Fruit fly (Drosophila melanogaster): ENCODE results near the gene MED30.

MED30 gene

dm6 chr3L:636434-636833 is 17.5 kb downstream of the MED30 start (continued):
- TF ChIP-seq row (GFP tag; IDR thresholded peaks at IDR 0.05) (peak; percentile 71), MESR4 (GFP tag; optimal IDR thresholded peaks at IDR 0.05) (no peak), klu (GFP tag; IDR thresholded peaks at IDR 0.05) (no peak), Ravus (GFP tag; IDR thresholded peaks at IDR 0.05) (peak; percentile 26), NFAT (GFP tag; IDR thresholded peaks at IDR 0.05) (no peak), E2f1 (GFP tag; IDR thresholded peaks at IDR 0.05) (peak; percentile 62), CG2129 (GFP tag; IDR thresholded peaks at IDR 0.05; ENCODE audit: partially characterized antibody) (no peak), Vsx1 (GFP tag; optimal IDR thresholded peaks at IDR 0.05) (no peak), HmgD (GFP tag; optimal IDR thresholded peaks at IDR 0.05) (no peak), odd (GFP tag; optimal IDR thresholded peaks at IDR 0.05) (no peak), Dip3 (GFP tag; optimal IDR thresholded peaks at IDR 0.05) (no peak), Atf3 (GFP tag; optimal IDR thresholded peaks at IDR 0.05) (peak; percentile 13), CG32767 (GFP tag; IDR thresholded peaks at IDR 0.05) (peak; percentile 50; the same call in 1 of the 2 replicates), Sry-β (GFP tag; optimal IDR thresholded peaks at IDR 0.05) (no peak), CG14667 (GFP tag; IDR thresholded peaks at IDR 0.05) (peak; percentile 69), CG12071 (GFP tag; optimal IDR thresholded peaks at IDR 0.05) (peak; percentile 60), Mes4 (GFP tag; optimal IDR thresholded peaks at IDR 0.05) (peak; percentile 50), CG15514 (GFP tag; optimal IDR thresholded peaks at IDR 0.05) (no peak), CG12104 (GFP tag; optimal IDR thresholded peaks at IDR 0.05) (no peak), CG1603 (tag; optimal IDR thresholded peaks at IDR 0.05) (peak; percentile 91), kni (GFP tag; optimal IDR thresholded peaks at IDR 0.05) (no peak), dysf (GFP tag; IDR thresholded peaks at IDR 0.05) (peak; percentile 62; the same call in 2 of the 3 replicates), unc-4 (GFP tag; IDR thresholded peaks at IDR 0.05; ENCODE audit: partially characterized antibody) (no peak), CG6689 (GFP tag; IDR thresholded peaks at IDR 0.05) (peak; percentile 72), Stat92E (GFP tag; optimal IDR thresholded peaks at IDR 0.05) (no peak), Atf6 (GFP tag; IDR thresholded peaks at IDR 0.05) (peak; percentile 59), onecut (GFP tag; IDR thresholded peaks at IDR 0.05) (peak; percentile 44), Jarid2 (GFP tag; optimal IDR thresholded peaks at IDR 0.05) (no peak), sens-2 (GFP tag; IDR thresholded peaks at IDR 0.05) (0 out of 2 replicates have a peak, but pooled peaks have one; percentile 51), Aef1 (GFP tag; IDR thresholded peaks at IDR 0.05) (no peak), HmgZ (tag; optimal IDR thresholded peaks at IDR 0.05) (no peak), hb (GFP tag; IDR thresholded peaks at IDR 0.05; ENCODE audit: partially characterized antibody) (no peak), grn (GFP tag; optimal IDR thresholded peaks at IDR 0.05) (no peak), CG3407 (GFP tag; optimal IDR thresholded peaks at IDR 0.05) (peak; percentile 60), Rfx (GFP tag; IDR thresholded peaks at IDR 0.05) (peak; percentile 36), bab2 (GFP tag; optimal IDR thresholded peaks at IDR 0.05) (peak; percentile 47), CG8290 (GFP tag; optimal IDR thresholded peaks at IDR 0.05) (no peak), CG8290 (tag; optimal IDR thresholded peaks at IDR 0.05) (peak in 1 of 2 experiments; percentile 63), CG1832 (GFP tag; optimal IDR thresholded peaks at IDR 0.05) (no peak), Bdp1 (GFP tag; optimal IDR thresholded peaks at IDR 0.05) (peak; percentile 20), dm (GFP tag; optimal IDR thresholded peaks at IDR 0.05) (peak; percentile 24), Bteb2 (GFP tag; optimal IDR thresholded peaks at IDR 0.05) (peak; percentile 16), ara (GFP tag; IDR thresholded peaks at IDR 0.05) (peak; percentile 77), peb (GFP tag; IDR thresholded peaks at IDR 0.05) (peak; percentile 46; the same call in 1 of the 2 replicates), Sox102F (GFP tag; optimal IDR thresholded peaks at IDR 0.05) (peak; percentile 85), CG7963 (GFP tag; IDR thresholded peaks at IDR 0.05; ENCODE audit: partially characterized antibody) (no peak), PHDP (tag; optimal IDR thresholded peaks at IDR 0.05) (peak; percentile 69), run (tag; optimal IDR thresholded peaks at IDR 0.05) (peak; percentile 9), al (GFP tag; IDR thresholded peaks at IDR 0.05) (no peak), ase (GFP tag; IDR thresholded peaks at IDR 0.05) (peak; percentile 60; the same call in 1 of the 3 replicates), fru (optimal IDR thresholded peaks at IDR 0.05) (no peak), kay (GFP tag; optimal IDR thresholded peaks at IDR 0.05) (peak; percentile 40)

Data from whole organism, embryonic.